Worm (Caenorhabditis elegans): Measurements from ENCODE around the gene nbet-1.

Gene nbet-1

ce11 chrIV:5173032-5173431 lies 36.3 kb upstream of the nbet-1 start, which contains the start of gene lam-1:
TSS of gene lam-1 (plus strand) at chrIV:5173332.
- TF ChIP-seq F57C9.4 (tag; optimal IDR thresholded peaks at IDR 0.05) (no peak), chd-7 (tag; optimal IDR thresholded peaks at IDR 0.05) (no peak), lin-35 (GFP tag; optimal IDR thresholded peaks at IDR 0.05) (no peak), sptf-2 (GFP tag; optimal IDR thresholded peaks at IDR 0.05) (no peak), T26A5.8 (tag; optimal IDR thresholded peaks at IDR 0.05) (no peak), ets-4 (GFP tag; optimal IDR thresholded peaks at IDR 0.05) (no peak), B0035.1 (tag; optimal IDR thresholded peaks at IDR 0.05) (no peak), cebp-1 (GFP tag; IDR thresholded peaks at IDR 0.05) (no peak), cebp-1 (tag; optimal IDR thresholded peaks at IDR 0.05) (no peak), ztf-6 (GFP tag; IDR thresholded peaks at IDR 0.05) (no peak), ceh-79 (tag; optimal IDR thresholded peaks at IDR 0.05) (no peak), somi-1 (GFP tag; optimal IDR thresholded peaks at IDR 0.05) (no peak), unc-62 (GFP tag; optimal IDR thresholded peaks at IDR 0.05) (no peak), B0261.1 (tag; optimal IDR thresholded peaks at IDR 0.05) (no peak), zim-3 (tag; optimal IDR thresholded peaks at IDR 0.05) (no peak), D2030.7 (GFP tag; IDR thresholded peaks at IDR 0.05) (no peak), T07F8.4 (tag; optimal IDR thresholded peaks at IDR 0.05) (no peak), egl-18 (GFP tag; IDR thresholded peaks at IDR 0.05) (no peak), lin-40 (tag; optimal IDR thresholded peaks at IDR 0.05) (no peak)

- TF ChIP-seq unc-130 (GFP tag; optimal IDR thresholded peaks at IDR 0.05), result peak; percentile 47
- TF ChIP-seq cebp-1 (GFP tag; IDR thresholded peaks at IDR 0.05), result peak; percentile 47; the same call in 1 of the 2 replicates
- peak; percentile 84 for TF ChIP-seq cebp-1 (tag; optimal IDR thresholded peaks at IDR 0.05)
- TF ChIP-seq dpff-1 (tag; optimal IDR thresholded peaks at IDR 0.05), result no peak
- TF ChIP-seq tbp1 (GFP tag; optimal IDR thresholded peaks at IDR 0.05), result peak; percentile 75
- TF ChIP-seq mxl-1 (tag; optimal IDR thresholded peaks at IDR 0.05), result no peak
- TF ChIP-seq K11D2.4 (GFP tag; IDR thresholded peaks at IDR 0.05), result peak; percentile 91
- TF ChIP-seq chd-7 (tag; optimal IDR thresholded peaks at IDR 0.05), result peak; percentile 36
- TF ChIP-seq mes-4 (tag; optimal IDR thresholded peaks at IDR 0.05), result no peak
- peak; percentile 91 for TF ChIP-seq tlf-1 (GFP tag; optimal IDR thresholded peaks at IDR 0.05)
- TF ChIP-seq hsf-1 (GFP tag; IDR thresholded peaks at IDR 0.05), result peak; percentile 75
- TF ChIP-seq hmg-1.2 (GFP tag; IDR thresholded peaks at IDR 0.05), result peak; percentile 68
- TF ChIP-seq zim-3 (tag; optimal IDR thresholded peaks at IDR 0.05), result peak; percentile 25
- no peak for TF ChIP-seq lsy-27 (tag; optimal IDR thresholded peaks at IDR 0.05; ENCODE audit: borderline replicate concordance, insufficient read depth)
- peak; percentile 73 for TF ChIP-seq ceh-91 (GFP tag; IDR thresholded peaks at IDR 0.05)
- peak; percentile 89 for TF ChIP-seq attf-5 (GFP tag; optimal IDR thresholded peaks at IDR 0.05)
- peak; percentile 90 for TF ChIP-seq rcor-1 (GFP tag; IDR thresholded peaks at IDR 0.05)
- peak; percentile 88 for TF ChIP-seq attf-6 (GFP tag; IDR thresholded peaks at IDR 0.05)
- TF ChIP-seq bed-1 (GFP tag; IDR thresholded peaks at IDR 0.05), result 0 out of 2 replicates have a peak, but pooled peaks have one; percentile 70
- TF ChIP-seq madf-10 (tag; optimal IDR thresholded peaks at IDR 0.05), result peak; percentile 51
- peak; percentile 98 for TF ChIP-seq ztf-18 (tag; optimal IDR thresholded peaks at IDR 0.05)
- TF ChIP-seq pha-4 (tag; optimal IDR thresholded peaks at IDR 0.05), result no peak
- TF ChIP-seq Y95B8A.8 (GFP tag; IDR thresholded peaks at IDR 0.05), result 0 out of 2 replicates have a peak, but pooled peaks have one; percentile 19
- peak; percentile 76; the same call in 1 of the 2 replicates for TF ChIP-seq C17E4.6 (GFP tag; IDR thresholded peaks at IDR 0.05)
- no peak for TF ChIP-seq ceh-58 (GFP tag; IDR thresholded peaks at IDR 0.05)
- TF ChIP-seq lsl-1 (GFP tag; optimal IDR thresholded peaks at IDR 0.05), result peak; percentile 78
- TF ChIP-seq nfya-2 (GFP tag; IDR thresholded peaks at IDR 0.05), result no peak
- no peak for TF ChIP-seq F52B5.7 (tag; optimal IDR thresholded peaks at IDR 0.05)
- no peak for TF ChIP-seq aptf-2 (GFP tag; conservative IDR thresholded peaks at IDR 0.05)
- TF ChIP-seq ztf-25 (GFP tag; IDR thresholded peaks at IDR 0.05), result no peak
- no peak for TF ChIP-seq lag-1 (GFP tag; IDR thresholded peaks at IDR 0.05)
- TF ChIP-seq F22D6.2 (tag; optimal IDR thresholded peaks at IDR 0.05), result peak; percentile 54
- TF ChIP-seq ztf-6 (GFP tag; IDR thresholded peaks at IDR 0.05), result no peak
- peak; percentile 83 for TF ChIP-seq C06A6.2 (GFP tag; conservative IDR thresholded peaks at IDR 0.05)
- TF ChIP-seq hlh-12 (tag; optimal IDR thresholded peaks at IDR 0.05), result no peak
Observed at ce11 chrIV:5183755-5184166, 25.5 kb upstream of the nbet-1 start, which contains the start of gene W03F8.4. TSS of gene W03F8.4 (plus strand) at chrIV:5184123.

Data from whole organism, young adult.